Worm (Caenorhabditis elegans) whole organism, L3 larva: ENCODE data around the gene snrp-3.

Experiments used
- aly-2 ChIP-seq: fragments of 150-350 bp; optimal IDR thresholded peaks from 2 replicates; lab custom pipeline; 2014; ENCODE audit warnings: missing biosample characterization, missing genetic modification characterization
- ceh-9 ChIP-seq: sonication (generic microtip); optimal IDR thresholded peaks from 2 replicates; lab custom pipeline; 2018; ENCODE audit warnings: missing biosample characterization, missing genetic modification characterization
- egl-5 ChIP-seq: fragments of 150-350 bp; optimal IDR thresholded peaks from 2 replicates; lab custom pipeline; 2017; ENCODE audit warnings: missing biosample characterization, missing genetic modification reagents, missing genetic modification characterization, inconsistent platforms
- elt-1 ChIP-seq: fragments of 150-350 bp; optimal IDR thresholded peaks from 2 replicates; lab custom pipeline; 2014; ENCODE audit warnings: missing biosample characterization, missing genetic modification characterization
- elt-2 ChIP-seq: sonication (generic microtip); optimal IDR thresholded peaks from 2 replicates; lab custom pipeline; 2016; ENCODE audit warnings: missing genetic modification reagents, mild to moderate bottlenecking, missing genetic modification characterization, missing compliant biosample characterization
- elt-3 ChIP-seq, 3 experiments: fragments of 150-350 bp in 1 of 3; sonication (generic microtip) in 2 of 3; optimal IDR thresholded peaks; 2 replicates in 2 of 3; 4 replicates in 1 of 3; lab custom pipeline; 2014 to 2017; ENCODE audit warnings: missing biosample characterization in 3 of 3, missing genetic modification characterization in 3 of 3
- fkh-10 ChIP-seq: sonication (generic microtip); optimal IDR thresholded peaks from 2 replicates; lab custom pipeline; 2017; ENCODE audit warnings: missing biosample characterization, missing genetic modification reagents, missing genetic modification characterization
- fkh-2 ChIP-seq: fragments of 150-350 bp; optimal IDR thresholded peaks from 2 replicates; lab custom pipeline; 2014; ENCODE audit warnings: missing biosample characterization, missing genetic modification reagents, missing genetic modification characterization
- hmg-11 ChIP-seq: sonication (generic microtip); optimal IDR thresholded peaks from 2 replicates; lab custom pipeline; 2016; ENCODE audit warnings: missing genetic modification characterization, missing compliant biosample characterization
- lsy-12 ChIP-seq: sonication (generic microtip); optimal IDR thresholded peaks from 2 replicates; lab custom pipeline; 2016; ENCODE audit warnings: mild to moderate bottlenecking, missing genetic modification characterization, missing compliant biosample characterization
- mml-1 ChIP-seq: fragments of 150-350 bp; sonication (generic microtip); optimal IDR thresholded peaks from 3 replicates; lab custom pipeline; 2014; ENCODE audit warnings: missing biosample characterization, missing genetic modification characterization
- nhr-23 ChIP-seq: fragments of 150-350 bp; optimal IDR thresholded peaks from 2 replicates; lab custom pipeline; 2014; ENCODE audit warnings: missing biosample characterization, missing genetic modification reagents, missing genetic modification characterization
- nhr-237 ChIP-seq: fragments of 150-350 bp; optimal IDR thresholded peaks from 2 replicates; lab custom pipeline; 2014; ENCODE audit warnings: missing biosample characterization, missing genetic modification characterization
- nhr-25 ChIP-seq: sonication (generic microtip); optimal IDR thresholded peaks from 2 replicates; lab custom pipeline; 2017; ENCODE audit warnings: missing biosample characterization, missing genetic modification characterization
- nhr-43 ChIP-seq: sonication (generic microtip); optimal IDR thresholded peaks from 2 replicates; lab custom pipeline; 2016; ENCODE audit warnings: mild to moderate bottlenecking, missing genetic modification characterization, missing compliant biosample characterization; ENCODE audit not compliant: poor library complexity, severe bottlenecking
- pqm-1 ChIP-seq: fragments of 150-350 bp; optimal IDR thresholded peaks from 2 replicates; lab custom pipeline; 2017; ENCODE audit warnings: missing biosample characterization, missing genetic modification characterization, inconsistent platforms
- sea-2 ChIP-seq: fragments of 150-350 bp; sonication (generic microtip); optimal IDR thresholded peaks from 4 replicates; lab custom pipeline; 2014; ENCODE audit warnings: missing biosample characterization, missing genetic modification reagents, missing genetic modification characterization
- snpc-4 ChIP-seq: fragments of 150-350 bp; optimal IDR thresholded peaks from 2 replicates; lab custom pipeline; 2014; ENCODE audit warnings: missing biosample characterization, missing genetic modification characterization
- zag-1 ChIP-seq: fragments of 150-350 bp; optimal IDR thresholded peaks from 2 replicates; lab custom pipeline; 2014; ENCODE audit warnings: missing biosample characterization, missing genetic modification characterization
- ztf-11 ChIP-seq: fragments of 150-350 bp; optimal IDR thresholded peaks from 2 replicates; lab custom pipeline; 2014; ENCODE audit warnings: missing biosample characterization, missing genetic modification characterization

snrp-3 gene

DNA sequence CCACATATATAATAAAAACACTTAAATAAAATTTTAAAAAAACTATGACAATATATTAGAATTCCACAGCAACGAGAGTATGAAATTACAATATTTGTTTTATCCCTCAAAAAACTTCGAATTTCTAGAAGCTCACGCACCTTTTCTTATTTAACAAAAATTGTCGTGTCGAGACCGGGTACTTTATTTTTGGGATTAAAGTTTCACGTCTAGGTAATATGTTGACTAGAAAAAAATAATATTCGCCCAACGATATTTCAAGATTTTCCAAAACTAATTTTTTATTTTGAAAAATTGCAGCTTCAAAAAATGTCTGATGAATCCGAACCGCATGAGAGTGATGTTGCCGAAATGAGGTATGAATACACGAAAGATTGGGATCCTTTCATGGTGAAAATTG, 43.2 kb downstream of the snrp-3 start, which contains the start of gene C49C8.3:
TSS of gene C49C8.3 (plus strand) at position 301 of the 400 bp plus-strand sequence.
- TF ChIP-seq elt-2 (tag; lab: Kevin White, UChicago): no peak
- no peak for TF ChIP-seq sea-2
- no peak for TF ChIP-seq fkh-10 (GFP tag; lab: Kevin White, UChicago)
- no peak for TF ChIP-seq snpc-4 (tag; lab: Kevin White, UChicago)
- TF ChIP-seq ztf-11 (tag; lab: Kevin White, UChicago): no peak
- no peak for TF ChIP-seq elt-1 (tag; lab: Kevin White, UChicago)
- TF ChIP-seq elt-3 (tag; optimal IDR thresholded peaks at IDR 0.05; lab: Kevin White, UChicago): no peak
- TF ChIP-seq egl-5: no peak
- no peak for TF ChIP-seq nhr-23
- no peak for TF ChIP-seq nhr-43 (tag; lab: Kevin White, UChicago)

DNA sequence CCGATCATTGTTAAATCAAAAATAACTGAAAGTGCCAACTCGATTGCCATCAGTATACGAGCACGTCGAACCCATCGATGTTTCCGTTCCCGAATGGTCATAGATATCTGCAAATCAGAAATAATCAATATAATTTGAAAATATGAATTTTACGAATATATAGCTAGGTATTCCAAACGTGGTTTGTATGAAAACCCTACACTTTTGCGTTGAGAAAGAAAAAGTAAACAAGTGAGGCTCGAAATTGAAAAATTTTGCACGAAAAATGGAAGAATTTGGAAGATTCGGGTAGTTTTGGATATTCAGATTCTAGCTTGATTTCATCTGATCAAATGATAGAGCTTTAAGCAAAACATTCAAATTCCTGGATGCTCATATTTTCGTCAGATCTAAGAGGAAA, 48.8 kb downstream of the snrp-3 start, which contains the start of gene F42A9.9:
TSS of gene F42A9.9 (minus strand) at position 101 of the 400 bp plus-strand sequence.
- no peak for TF ChIP-seq hmg-11
- TF ChIP-seq nhr-43 (tag; lab: Kevin White, UChicago): no peak
- TF ChIP-seq egl-5: no peak
- TF ChIP-seq nhr-237 (tag; lab: Kevin White, UChicago): no peak
- no peak for TF ChIP-seq aly-2 (tag; lab: Kevin White, UChicago)
- TF ChIP-seq mml-1: no peak
- no peak for TF ChIP-seq nhr-25 (tag; lab: Kevin White, UChicago)
- TF ChIP-seq pqm-1 (tag; lab: Kevin White, UChicago): no peak
- TF ChIP-seq lsy-12 (tag; lab: Kevin White, UChicago): no peak
- no peak for TF ChIP-seq ceh-9
- no peak for TF ChIP-seq fkh-2 (tag; lab: Kevin White, UChicago)
- TF ChIP-seq zag-1 (tag; lab: Kevin White, UChicago): no peak
- TF ChIP-seq elt-3 (tag; optimal IDR thresholded peaks at IDR 0.05; lab: Kevin White, UChicago): no peak
